Fruit fly (Drosophila melanogaster) whole organism, embryonic: ENCODE measurements around the gene CG34427.

Experiments used
- B-H1 ChIP-seq: fragments of 200-800 bp; sonication (Bioruptor generic); IDR thresholded peaks from 3 replicates; pipeline ENCODE4 v1.3.6; 2022; ENCODE audit warnings: missing biosample characterization, missing genetic modification characterization
- B-H2 ChIP-seq: fragments of 200-800 bp; sonication (Bioruptor generic); optimal IDR thresholded peaks from 2 replicates; lab custom pipeline; 2018; ENCODE audit warnings: missing biosample characterization, mild to moderate bottlenecking, missing genetic modification characterization
- Blimp-1 ChIP-seq: fragments of 200-800 bp; sonication (Bioruptor generic); optimal IDR thresholded peaks from 3 replicates; lab custom pipeline; 2018; ENCODE audit warnings: missing biosample characterization, missing genetic modification characterization, mild to moderate bottlenecking, moderate library complexity, missing genetic modification reagents
- CG10366 ChIP-seq: fragments of 200-800 bp; sonication (Bioruptor generic); IDR thresholded peaks from 2 replicates; pipeline ENCODE4 v1.3.6; 2022; ENCODE audit warnings: missing biosample characterization, missing genetic modification characterization
- CG11398 ChIP-seq: fragments of 200-800 bp; sonication (Bioruptor generic); optimal IDR thresholded peaks from 2 replicates; lab custom pipeline; 2016; ENCODE audit warnings: missing biosample characterization, missing genetic modification characterization
- CG11723 ChIP-seq: fragments of 200-800 bp; sonication (Bioruptor generic); optimal IDR thresholded peaks from 2 replicates; lab custom pipeline; 2017; ENCODE audit warnings: missing biosample characterization, mild to moderate bottlenecking, missing genetic modification characterization
- CG12104 ChIP-seq: fragments of 200-800 bp; sonication (Bioruptor generic); optimal IDR thresholded peaks from 3 replicates; lab custom pipeline; 2016; ENCODE audit warnings: missing biosample characterization, missing genetic modification characterization
- CG1233 ChIP-seq: fragments of 200-800 bp; sonication (Bioruptor generic); optimal IDR thresholded peaks from 4 replicates; lab custom pipeline; 2018; ENCODE audit warnings: missing biosample characterization, mild to moderate bottlenecking, missing genetic modification characterization
- CG15479 ChIP-seq: fragments of 200-800 bp; sonication (Bioruptor generic); optimal IDR thresholded peaks from 3 replicates; lab custom pipeline; 2019; ENCODE audit warnings: missing biosample characterization, mild to moderate bottlenecking, missing genetic modification characterization, moderate library complexity
- CG16863 ChIP-seq: fragments of 200-800 bp; sonication (Bioruptor generic); optimal IDR thresholded peaks from 3 replicates; lab custom pipeline; 2016; ENCODE audit warnings: missing biosample characterization, missing genetic modification characterization
- CG1792 ChIP-seq: fragments of 200-800 bp; sonication (Bioruptor generic); optimal IDR thresholded peaks from 2 replicates; lab custom pipeline; 2016; ENCODE audit warnings: missing biosample characterization, missing genetic modification characterization
- CG18764 ChIP-seq: fragments of 200-800 bp; sonication (Bioruptor generic); optimal IDR thresholded peaks from 3 replicates; lab custom pipeline; 2016; ENCODE audit warnings: missing biosample characterization, missing genetic modification characterization
- CG2120 ChIP-seq: fragments of 200-800 bp; sonication (Bioruptor generic); optimal IDR thresholded peaks from 3 replicates; lab custom pipeline; 2016; ENCODE audit warnings: missing biosample characterization, missing genetic modification characterization
- CG2875 ChIP-seq: fragments of 200-800 bp; sonication (Bioruptor generic); optimal IDR thresholded peaks from 2 replicates; lab custom pipeline; 2017; ENCODE audit warnings: missing biosample characterization, mild to moderate bottlenecking, missing genetic modification characterization, missing genetic modification reagents
- CG32772 ChIP-seq: fragments of 200-800 bp; sonication (Bioruptor generic); IDR thresholded peaks from 2 replicates; pipeline ENCODE4 v1.3.6; 2022; ENCODE audit warnings: missing biosample characterization, missing genetic modification characterization
- CG3407 ChIP-seq: fragments of 200-800 bp; sonication (Bioruptor generic); optimal IDR thresholded peaks from 2 replicates; lab custom pipeline; 2018; ENCODE audit warnings: missing biosample characterization, mild to moderate bottlenecking, missing genetic modification characterization
- CG3838 ChIP-seq: fragments of 200-800 bp; sonication (Bioruptor generic); optimal IDR thresholded peaks from 3 replicates; lab custom pipeline; 2016; ENCODE audit warnings: missing biosample characterization, missing genetic modification characterization
- CG3995 ChIP-seq: fragments of 200-800 bp; sonication (Bioruptor generic); optimal IDR thresholded peaks from 3 replicates; lab custom pipeline; 2016; ENCODE audit warnings: missing biosample characterization, missing genetic modification characterization
- CG4404 ChIP-seq: fragments of 200-800 bp; sonication (Bioruptor generic); IDR thresholded peaks from 2 replicates; pipeline ENCODE4 v1.3.6; 2022; ENCODE audit warnings: missing biosample characterization, missing genetic modification characterization
- CG6683 ChIP-seq: fragments of 200-800 bp; sonication (Bioruptor generic); optimal IDR thresholded peaks from 2 replicates; lab custom pipeline; 2017; ENCODE audit warnings: missing biosample characterization, mild to moderate bottlenecking, missing genetic modification characterization, missing genetic modification reagents
- CG6765 ChIP-seq: fragments of 200-800 bp; sonication (Bioruptor generic); optimal IDR thresholded peaks from 3 replicates; lab custom pipeline; 2017; ENCODE audit warnings: missing biosample characterization, mild to moderate bottlenecking, missing genetic modification characterization
- CG7928 ChIP-seq: fragments of 200-800 bp; sonication (Bioruptor generic); optimal IDR thresholded peaks from 2 replicates; lab custom pipeline; 2017; ENCODE audit warnings: missing biosample characterization, mild to moderate bottlenecking, missing genetic modification characterization
- CG8359 ChIP-seq: fragments of 200-800 bp; sonication (Bioruptor generic); optimal IDR thresholded peaks from 2 replicates; lab custom pipeline; 2017; ENCODE audit warnings: missing biosample characterization, mild to moderate bottlenecking, missing genetic modification characterization, borderline replicate concordance
- Hmx ChIP-seq: fragments of 200-800 bp; sonication (Bioruptor generic); optimal IDR thresholded peaks from 2 replicates; lab custom pipeline; 2016; ENCODE audit warnings: missing biosample characterization, missing genetic modification characterization
- Hr51 ChIP-seq, 2 experiments: fragments of 200-800 bp; sonication (Bioruptor generic); optimal IDR thresholded peaks; 2 replicates in 1 of 2; 3 replicates in 1 of 2; lab custom pipeline; 2016 to 2018; ENCODE audit warnings: missing biosample characterization in 2 of 2, missing genetic modification characterization in 2 of 2, mild to moderate bottlenecking in 1 of 2, moderate library complexity in 1 of 2
- Kr ChIP-seq: fragments of 200-800 bp; sonication (Bioruptor generic); optimal IDR thresholded peaks from 2 replicates; lab custom pipeline; 2017; ENCODE audit warnings: missing biosample characterization, mild to moderate bottlenecking, missing genetic modification characterization
- Lim3 ChIP-seq: fragments of 200-800 bp; sonication (Bioruptor generic); IDR thresholded peaks from 2 replicates; pipeline ENCODE4 v1.3.6; 2022; ENCODE audit warnings: missing biosample characterization, missing genetic modification characterization
- Meics ChIP-seq: fragments of 200-800 bp; sonication (Bioruptor generic); optimal IDR thresholded peaks from 2 replicates; lab custom pipeline; 2017; ENCODE audit warnings: missing biosample characterization, mild to moderate bottlenecking, missing genetic modification characterization
- Mrtf ChIP-seq: fragments of 200-800 bp; sonication (Bioruptor generic); IDR thresholded peaks from 3 replicates; pipeline ENCODE4 v1.3.6; 2022; ENCODE audit warnings: missing biosample characterization, missing genetic modification characterization
- Nf-YC ChIP-seq: fragments of 200-800 bp; optimal IDR thresholded peaks from 3 replicates; lab custom pipeline; 2019; ENCODE audit warnings: missing biosample characterization, mild to moderate bottlenecking, missing genetic modification characterization, moderate library complexity
- Pdp1 ChIP-seq, 2 experiments: fragments of 200-800 bp; sonication (Bioruptor generic); optimal IDR thresholded peaks; 3 replicates each; lab custom pipeline; 2016; ENCODE audit warnings: missing biosample characterization in 2 of 2, missing genetic modification characterization in 2 of 2, mild to moderate bottlenecking in 1 of 2, moderate library complexity in 1 of 2
- Ptx1 ChIP-seq: fragments of 200-800 bp; sonication (Bioruptor generic); IDR thresholded peaks from 2 replicates; pipeline ENCODE4 v1.3.6; 2022; ENCODE audit warnings: missing biosample characterization, missing genetic modification characterization
- Trl ChIP-seq, 3 experiments: fragments of >200 bp in 2 of 3; fragments of 200-800 bp in 1 of 3; sonication (Bioruptor generic) in 1 of 3; optimal IDR thresholded peaks; 2 replicates in 1 of 3; 3 replicates in 2 of 3; lab custom pipeline; 2016 to 2017; ENCODE audit warnings: missing biosample characterization in 1 of 3, missing genetic modification characterization in 1 of 3
- Xbp1 ChIP-seq: fragments of 200-800 bp; sonication (Bioruptor generic); optimal IDR thresholded peaks from 3 replicates; lab custom pipeline; 2016; ENCODE audit warnings: missing biosample characterization, mild to moderate bottlenecking, missing genetic modification characterization
- ase ChIP-seq: fragments of 200-800 bp; sonication (Bioruptor generic); IDR thresholded peaks from 3 replicates; pipeline ENCODE4 v1.3.6; 2022; ENCODE audit warnings: missing biosample characterization, missing genetic modification characterization
- bcd ChIP-seq: fragments of 200-800 bp; sonication (Bioruptor generic); optimal IDR thresholded peaks from 2 replicates; lab custom pipeline; 2017; ENCODE audit warnings: missing biosample characterization, mild to moderate bottlenecking, missing genetic modification characterization
- bowl ChIP-seq: fragments of 200-800 bp; sonication (Bioruptor generic); IDR thresholded peaks from 2 replicates; pipeline ENCODE4 v1.3.6; 2022; ENCODE audit warnings: missing biosample characterization, missing genetic modification characterization
- cad ChIP-seq: fragments of >200 bp; optimal IDR thresholded peaks from 2 replicates; lab custom pipeline; 2017; ENCODE audit warnings: missing biosample characterization, missing genetic modification characterization
- cas ChIP-seq: fragments of 200-800 bp; sonication (Bioruptor generic); IDR thresholded peaks from 2 replicates; pipeline ENCODE4 v1.3.6; 2022; ENCODE audit warnings: missing biosample characterization, missing genetic modification characterization
- dati ChIP-seq: fragments of 200-800 bp; sonication (Bioruptor generic); IDR thresholded peaks from 2 replicates; pipeline ENCODE4 v1.3.6; 2022; ENCODE audit warnings: missing biosample characterization, missing genetic modification characterization
- dmrt99B ChIP-seq: fragments of 200-800 bp; sonication (Bioruptor generic); optimal IDR thresholded peaks from 2 replicates; lab custom pipeline; 2018; ENCODE audit warnings: missing biosample characterization, mild to moderate bottlenecking, missing genetic modification characterization, moderate library complexity
- gt ChIP-seq: fragments of 200-800 bp; sonication (Bioruptor generic); IDR thresholded peaks from 2 replicates; pipeline ENCODE4 v1.3.6; 2022; ENCODE audit warnings: missing biosample characterization, missing genetic modification characterization
- insv ChIP-seq, 2 experiments: fragments of 200-800 bp; sonication (Bioruptor generic); optimal IDR thresholded peaks; 3 replicates each; lab custom pipeline; 2016 to 2018; ENCODE audit warnings: missing biosample characterization in 2 of 2, missing genetic modification characterization in 2 of 2
- nerfin-1 ChIP-seq: fragments of 200-800 bp; sonication (Bioruptor generic); optimal IDR thresholded peaks from 3 replicates; lab custom pipeline; 2019; ENCODE audit warnings: missing biosample characterization, mild to moderate bottlenecking, missing genetic modification characterization, moderate library complexity
- pita ChIP-seq: fragments of 200-800 bp; sonication (Bioruptor generic); optimal IDR thresholded peaks from 2 replicates; lab custom pipeline; 2017; ENCODE audit warnings: missing biosample characterization, mild to moderate bottlenecking, missing genetic modification characterization
- slp2 ChIP-seq: fragments of 200-800 bp; sonication (Bioruptor generic); optimal IDR thresholded peaks from 2 replicates; lab custom pipeline; 2016; ENCODE audit warnings: missing biosample characterization, missing genetic modification characterization
- stc ChIP-seq: fragments of 200-800 bp; sonication (Bioruptor generic); IDR thresholded peaks from 2 replicates; pipeline ENCODE4 v1.3.6; 2022; ENCODE audit warnings: missing biosample characterization, missing genetic modification characterization
- tap ChIP-seq: fragments of 200-800 bp; optimal IDR thresholded peaks from 3 replicates; lab custom pipeline; 2019; ENCODE audit warnings: missing biosample characterization, mild to moderate bottlenecking, missing genetic modification characterization, moderate library complexity
- tgo ChIP-seq: fragments of 200-800 bp; sonication (Bioruptor generic); IDR thresholded peaks from 3 replicates; pipeline ENCODE4 v1.3.6; 2022; ENCODE audit warnings: missing biosample characterization, missing genetic modification characterization
- yki ChIP-seq: fragments of >200 bp; optimal IDR thresholded peaks from 3 replicates; lab custom pipeline; 2018

CG34427 gene

DNA sequence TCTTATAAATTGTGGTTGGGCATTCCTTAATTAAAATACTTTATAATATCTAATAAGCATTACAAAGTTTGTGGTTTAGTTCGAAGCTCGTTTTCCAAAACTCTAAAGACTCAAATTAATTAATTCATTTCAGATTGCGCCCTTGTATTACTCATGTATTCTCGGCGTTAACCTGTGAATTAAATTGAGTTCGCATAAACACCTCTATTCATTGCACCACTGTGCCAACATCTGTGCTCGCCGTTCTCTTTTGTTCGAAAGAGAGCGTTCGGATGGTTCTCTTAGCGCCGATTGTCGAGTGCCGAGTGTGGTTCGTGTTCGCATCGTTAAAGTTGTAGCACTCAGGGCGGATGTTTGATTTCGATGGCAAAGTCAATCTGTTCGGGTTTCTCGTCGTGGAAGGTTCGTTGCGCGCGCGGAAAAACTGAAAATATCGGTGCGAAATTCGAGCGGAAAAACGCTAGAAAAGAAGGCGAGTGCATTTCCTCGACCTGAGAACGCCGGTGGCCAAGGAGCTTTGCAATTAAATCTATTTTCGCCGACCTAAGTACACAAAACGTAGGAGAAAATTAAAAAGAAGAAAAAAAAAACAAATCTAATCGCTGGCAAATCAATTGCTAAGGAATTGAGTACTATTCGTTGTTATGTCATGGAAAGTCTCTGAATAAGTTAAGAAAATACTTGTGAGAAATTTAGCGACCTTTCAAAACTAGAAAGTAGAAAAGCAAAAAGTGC lies 22.7 kb downstream of the CG34427 start, which contains the start of gene dally (continued):
- TF ChIP-seq CG4404 (GFP tag; lab: Robert Waterston, UW) (no peak), gt (no peak), cad (GFP tag; lab: Kevin White, UChicago) (no peak), CG11723 (GFP tag; lab: Kevin White, UChicago) (no peak), CG10366 (no peak), insv (GFP tag; optimal IDR thresholded peaks at IDR 0.05; lab: Kevin White, UChicago) (no peak), CG16863 (GFP tag; lab: Kevin White, UChicago) (peak; percentile 22), tap (tag; lab: Kevin White, UChicago) (peak; percentile 2), Mrtf (GFP tag; lab: Robert Waterston, UW) (no peak), CG1792 (GFP tag; lab: Kevin White, UChicago) (no peak), Ptx1 (GFP tag; lab: Robert Waterston, UW) (no peak), CG3838 (no peak), Xbp1 (GFP tag; lab: Kevin White, UChicago) (no peak), stc (GFP tag; lab: Robert Waterston, UW) (peak; percentile 34; the same call in 1 of the 2 replicates), bowl (peak; percentile 41; the same call in 1 of the 2 replicates), CG3995 (GFP tag; lab: Kevin White, UChicago) (no peak), CG15479 (GFP tag; lab: Kevin White, UChicago) (peak; percentile 7), Hmx (GFP tag; lab: Kevin White, UChicago) (no peak), dati (GFP tag; lab: Robert Waterston, UW) (no peak), Trl (optimal IDR thresholded peaks at IDR 0.05; lab: Kevin White, UChicago) (peak; percentile 88 to 95), Trl (GFP tag; optimal IDR thresholded peaks at IDR 0.05; lab: Kevin White, UChicago) (peak; percentile 64), CG3407 (GFP tag; lab: Kevin White, UChicago) (peak; percentile 2), CG1233 (no peak), Pdp1 (GFP tag; optimal IDR thresholded peaks at IDR 0.05; lab: Kevin White, UChicago) (peak in 1 of 2 experiments; percentile 53), dmrt99B (tag; lab: Kevin White, UChicago) (peak; percentile 20), CG18764 (GFP tag; lab: Kevin White, UChicago) (no peak), B-H2 (GFP tag; lab: Kevin White, UChicago) (peak; percentile 44), CG2120 (GFP tag; lab: Kevin White, UChicago) (peak; percentile 14), Hr51 (GFP tag; optimal IDR thresholded peaks at IDR 0.05; lab: Kevin White, UChicago) (peak in 1 of 2 experiments; percentile 7), pita (no peak), Kr (GFP tag; lab: Kevin White, UChicago) (no peak), CG11398 (GFP tag; lab: Kevin White, UChicago) (peak; percentile 3), tgo (GFP tag; lab: Robert Waterston, UW) (no peak; the same call in 2 of the 3 replicates), nerfin-1 (no peak), B-H1 (GFP tag; lab: Robert Waterston, UW) (no peak; the same call in 2 of the 3 replicates), Meics (peak; percentile 2), CG8359 (GFP tag; lab: Kevin White, UChicago) (peak; percentile 48), ase (GFP tag; lab: Robert Waterston, UW) (no peak), CG7928 (GFP tag; lab: Kevin White, UChicago) (no peak), CG12104 (no peak), CG2875 (peak; percentile 9), slp2 (GFP tag; lab: Kevin White, UChicago) (no peak), Blimp-1 (GFP tag; lab: Kevin White, UChicago) (no peak), Nf-YC (tag; lab: Kevin White, UChicago) (peak; percentile 23), cas (GFP tag; lab: Robert Waterston, UW) (no peak), CG6765 (GFP tag; lab: Kevin White, UChicago) (peak; percentile 8), bcd (GFP tag; lab: Kevin White, UChicago) (no peak), CG32772 (GFP tag; lab: Robert Waterston, UW) (no peak), CG6683 (GFP tag; lab: Kevin White, UChicago) (no peak), yki (lab: Kevin White, UChicago) (peak; percentile 64), Lim3 (GFP tag; lab: Robert Waterston, UW) (no peak)
